Worm (Caenorhabditis elegans): ENCODE results near the gene C06G3.8.
A peak's percentile ranks its signal among the peaks of the same experiment; 100 is the strongest.

C06G3.8 gene

DNA sequence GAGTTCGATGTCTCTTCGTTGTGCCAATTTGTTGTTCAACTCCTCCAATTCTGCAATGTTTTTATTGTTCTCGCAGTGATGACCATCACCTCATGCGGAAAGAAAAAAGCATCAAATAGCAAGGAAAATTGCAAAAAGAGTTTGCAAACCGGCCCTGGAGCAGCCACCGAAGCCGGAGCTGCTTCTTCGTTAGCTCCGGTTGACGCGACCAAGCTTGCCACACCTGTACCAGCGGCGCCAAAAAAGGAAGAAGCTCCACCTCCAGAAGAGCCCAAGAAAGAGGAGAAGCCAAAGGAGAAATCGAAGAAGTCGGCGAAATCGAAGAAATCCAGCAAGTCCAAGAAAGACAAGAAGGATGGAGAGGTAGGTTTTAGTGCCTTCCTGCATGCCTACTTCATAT lies 22.2 kb downstream of the C06G3.8 start:
- TF ChIP-seq mes-4 (tag; optimal IDR thresholded peaks at IDR 0.05): no peak
- TF ChIP-seq ets-4 (GFP tag; optimal IDR thresholded peaks at IDR 0.05): no peak
- TF ChIP-seq zfh-2 (GFP tag; conservative IDR thresholded peaks at IDR 0.05): peak; percentile 73
- peak; percentile 23; the same call in 1 of the 2 replicates for TF ChIP-seq egrh-3 (GFP tag; IDR thresholded peaks at IDR 0.05)
- TF ChIP-seq rcor-1 (GFP tag; IDR thresholded peaks at IDR 0.05): no peak
- no peak for TF ChIP-seq egl-44 (GFP tag; IDR thresholded peaks at IDR 0.05)
- no peak for TF ChIP-seq unc-130 (GFP tag; optimal IDR thresholded peaks at IDR 0.05)
- no peak for TF ChIP-seq lin-26 (GFP tag; IDR thresholded peaks at IDR 0.05)

DNA sequence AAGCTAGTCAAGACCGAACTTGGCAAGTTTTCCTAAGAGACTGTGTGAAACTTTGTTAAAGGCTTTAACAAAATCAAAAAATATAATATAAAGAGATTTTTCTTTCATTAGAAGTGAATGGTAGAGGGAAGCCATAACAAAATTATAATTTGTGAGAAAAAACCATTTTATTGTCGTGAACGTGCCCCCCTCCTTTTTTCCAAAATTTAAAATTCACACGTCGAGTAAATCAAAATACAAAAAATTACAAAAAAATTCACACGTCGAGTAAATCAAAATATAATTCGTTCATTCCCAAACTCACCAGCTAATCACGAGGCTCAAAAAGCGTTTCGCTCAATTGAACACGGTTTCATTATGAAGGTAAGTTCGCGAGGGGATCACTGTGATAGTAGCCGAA lies 22.8 kb downstream of the C06G3.8 start, which contains the start of gene C25A8.2:
C25A8.2 (plus strand) TSS at position 301 of the 400 bp plus-strand sequence.
- TF ChIP-seq F37B4.10 (GFP tag; IDR thresholded peaks at IDR 0.05): no peak
- no peak for TF ChIP-seq K12H6.12 (tag; optimal IDR thresholded peaks at IDR 0.05)
- TF ChIP-seq lin-35 (GFP tag; optimal IDR thresholded peaks at IDR 0.05): no peak
- no peak for TF ChIP-seq lin-40 (tag; optimal IDR thresholded peaks at IDR 0.05)

DNA sequence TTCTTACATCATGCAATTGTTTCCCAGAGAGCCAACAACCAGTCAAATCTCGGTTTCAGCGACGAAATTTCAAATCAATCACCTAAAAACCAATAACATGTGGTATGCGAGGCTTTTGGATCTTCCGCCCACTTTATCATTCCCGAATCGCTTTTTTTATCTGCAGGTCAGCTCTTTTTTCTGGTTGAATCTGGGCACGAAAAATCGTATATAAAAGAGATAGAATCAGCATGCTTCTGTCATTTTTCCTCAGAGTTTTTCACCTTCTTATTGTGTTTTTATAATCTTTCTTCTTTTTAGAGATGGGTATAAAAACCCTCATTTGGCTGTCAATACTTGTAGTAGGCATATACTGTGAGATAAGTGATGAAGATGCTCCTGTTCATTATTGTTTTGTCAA lies 29.0 kb downstream of the C06G3.8 start, which contains the start of gene cht-3:
cht-3 (plus strand) TSS at position 301 of the 400 bp plus-strand sequence.
- no peak for TF ChIP-seq ztf-25 (GFP tag; IDR thresholded peaks at IDR 0.05)
- no peak for TF ChIP-seq Y53F4B.3 (GFP tag; IDR thresholded peaks at IDR 0.05)
- TF ChIP-seq snpc-3.4 (tag; optimal IDR thresholded peaks at IDR 0.05): no peak
- no peak for TF ChIP-seq attf-3 (GFP tag; conservative IDR thresholded peaks at IDR 0.05)
- no peak for TF ChIP-seq akir-1 (GFP tag; optimal IDR thresholded peaks at IDR 0.05)
- TF ChIP-seq let-526 (GFP tag; IDR thresholded peaks at IDR 0.05): no peak
- no peak for TF ChIP-seq atf-7 (tag; optimal IDR thresholded peaks at IDR 0.05)
- no peak for TF ChIP-seq nhr-90 (tag; optimal IDR thresholded peaks at IDR 0.05)
- TF ChIP-seq ztf-22 (GFP tag; optimal IDR thresholded peaks at IDR 0.05): no peak
- no peak for TF ChIP-seq madf-10 (tag; optimal IDR thresholded peaks at IDR 0.05)
- TF ChIP-seq hlh-12 (tag; optimal IDR thresholded peaks at IDR 0.05): no peak
- TF ChIP-seq bed-2 (GFP tag; IDR thresholded peaks at IDR 0.05): no peak
- no peak for TF ChIP-seq B0035.1 (tag; optimal IDR thresholded peaks at IDR 0.05)
- TF ChIP-seq mxl-1 (tag; optimal IDR thresholded peaks at IDR 0.05): no peak
- no peak for TF ChIP-seq zim-3 (tag; optimal IDR thresholded peaks at IDR 0.05)
- TF ChIP-seq dox-1 (GFP tag; IDR thresholded peaks at IDR 0.05): no peak
- TF ChIP-seq tbx-9 (tag; optimal IDR thresholded peaks at IDR 0.05; ENCODE audit: borderline replicate concordance): no peak

DNA sequence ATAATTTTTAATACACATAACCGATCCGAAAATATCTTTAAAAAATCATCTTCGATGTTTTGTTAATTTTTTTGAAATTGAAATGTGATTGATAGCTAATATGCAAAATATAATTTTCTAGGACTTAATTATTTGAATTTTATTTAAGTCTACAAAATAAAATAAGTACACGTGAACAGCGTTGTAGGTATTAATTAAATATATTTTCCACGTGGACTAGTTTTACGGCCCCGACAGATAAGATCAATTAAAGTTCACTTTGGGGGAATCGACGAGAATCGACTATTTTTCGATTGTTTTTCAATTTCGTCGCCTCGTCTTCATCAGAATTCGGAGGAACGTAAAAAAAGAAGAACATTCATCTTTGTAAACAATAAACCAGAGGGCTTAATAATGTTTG lies 33.2 kb downstream of the C06G3.8 start, which contains the start of gene C25A8.5:
C25A8.5 (plus strand) TSS at position 301 of the 400 bp plus-strand sequence.
- TF ChIP-seq rpc-1 (optimal IDR thresholded peaks at IDR 0.05) (no peak), rpc-1 (tag; optimal IDR thresholded peaks at IDR 0.05) (no peak), K12H6.12 (tag; optimal IDR thresholded peaks at IDR 0.05) (no peak), zfh-2 (GFP tag; conservative IDR thresholded peaks at IDR 0.05) (no peak), hmg-1.2 (GFP tag; IDR thresholded peaks at IDR 0.05) (no peak), tbp1 (GFP tag; optimal IDR thresholded peaks at IDR 0.05) (no peak), die-1 (tag; optimal IDR thresholded peaks at IDR 0.05) (no peak), lir-1 (GFP tag; conservative IDR thresholded peaks at IDR 0.05) (no peak), nhr-179 (tag; optimal IDR thresholded peaks at IDR 0.05) (no peak), T07F8.4 (tag; optimal IDR thresholded peaks at IDR 0.05) (no peak), nhr-120 (GFP tag; IDR thresholded peaks at IDR 0.05) (no peak), sdz-38 (tag; optimal IDR thresholded peaks at IDR 0.05) (no peak), ztf-3 (GFP tag; optimal IDR thresholded peaks at IDR 0.05) (no peak), aptf-3 (GFP tag; IDR thresholded peaks at IDR 0.05) (no peak), ZK185.1 (tag; optimal IDR thresholded peaks at IDR 0.05; ENCODE audit: poor library complexity, severe bottlenecking) (no peak), madf-8 (GFP tag; conservative IDR thresholded peaks at IDR 0.05) (no peak)

Measured in whole organism, young adult.